Fruit fly (Drosophila melanogaster) whole organism, embryonic: ENCODE data around the gene CG3342.

Source experiments
- Aef1 ChIP-seq: fragments of 200-800 bp; sonication (Bioruptor generic); IDR thresholded peaks from 3 replicates; pipeline ENCODE4 v1.3.6; 2022; ENCODE audit warnings: missing biosample characterization, missing genetic modification characterization
- Asciz ChIP-seq: fragments of 200-800 bp; sonication (Bioruptor generic); optimal IDR thresholded peaks from 2 replicates; lab custom pipeline; 2017; ENCODE audit warnings: missing biosample characterization, mild to moderate bottlenecking, missing genetic modification characterization, missing genetic modification reagents
- Awh ChIP-seq: fragments of 200-800 bp; sonication (Bioruptor generic); IDR thresholded peaks from 2 replicates; pipeline ENCODE4, ENCODE4 v1.3.6; 2022; ENCODE audit warnings: missing biosample characterization, missing genetic modification characterization
- CG1024 ChIP-seq: fragments of 200-800 bp; sonication (Bioruptor generic); IDR thresholded peaks from 2 replicates; pipeline ENCODE4 v1.3.6; 2022; ENCODE audit warnings: missing biosample characterization, missing genetic modification characterization
- CG10267 ChIP-seq: fragments of 200-800 bp; sonication (Bioruptor generic); optimal IDR thresholded peaks from 2 replicates; lab custom pipeline; 2018; ENCODE audit warnings: missing biosample characterization, mild to moderate bottlenecking, missing genetic modification characterization, moderate library complexity
- CG10431 ChIP-seq: fragments of 200-800 bp; sonication (Bioruptor generic); optimal IDR thresholded peaks from 3 replicates; lab custom pipeline; 2018; ENCODE audit warnings: missing biosample characterization, mild to moderate bottlenecking, missing genetic modification characterization
- CG14710 ChIP-seq: fragments of 200-800 bp; sonication (Bioruptor generic); optimal IDR thresholded peaks from 3 replicates; lab custom pipeline; 2019; ENCODE audit warnings: missing biosample characterization, mild to moderate bottlenecking, missing genetic modification characterization, moderate library complexity
- CG16779 ChIP-seq: fragments of 200-800 bp; sonication (Bioruptor generic); IDR thresholded peaks from 2 replicates; pipeline ENCODE4 v1.3.6; 2022; ENCODE audit warnings: missing biosample characterization, missing genetic modification characterization
- CG18476 ChIP-seq: fragments of 200-800 bp; sonication (Bioruptor generic); optimal IDR thresholded peaks from 2 replicates; lab custom pipeline; 2016; ENCODE audit warnings: missing biosample characterization, mild to moderate bottlenecking, missing genetic modification characterization
- CG31388 ChIP-seq: fragments of 200-800 bp; sonication (Bioruptor generic); optimal IDR thresholded peaks from 2 replicates; lab custom pipeline; 2016; ENCODE audit warnings: missing biosample characterization, missing genetic modification characterization
- CG4617 ChIP-seq: fragments of 200-800 bp; sonication (Bioruptor generic); optimal IDR thresholded peaks from 3 replicates; lab custom pipeline; 2016; ENCODE audit warnings: missing biosample characterization, missing genetic modification characterization, borderline replicate concordance
- CG4854 ChIP-seq: fragments of 200-800 bp; sonication (Bioruptor generic); optimal IDR thresholded peaks from 2 replicates; lab custom pipeline; 2016; ENCODE audit warnings: missing biosample characterization, missing genetic modification characterization, inconsistent platforms
- CG5180 ChIP-seq: fragments of 200-800 bp; sonication (Bioruptor generic); optimal IDR thresholded peaks from 3 replicates; lab custom pipeline; 2017; ENCODE audit warnings: missing biosample characterization, missing genetic modification characterization, mild to moderate bottlenecking, moderate library complexity, missing genetic modification reagents
- CG5245 ChIP-seq: fragments of 200-800 bp; sonication (Bioruptor generic); optimal IDR thresholded peaks from 3 replicates; lab custom pipeline; 2016; ENCODE audit warnings: missing biosample characterization, missing genetic modification characterization
- CG6254 ChIP-seq: fragments of 200-800 bp; sonication (Bioruptor generic); optimal IDR thresholded peaks from 3 replicates; lab custom pipeline; 2017; ENCODE audit warnings: mild to moderate bottlenecking, missing biosample characterization, missing genetic modification reagents, missing genetic modification characterization
- CG6765 ChIP-seq: fragments of 200-800 bp; sonication (Bioruptor generic); optimal IDR thresholded peaks from 3 replicates; lab custom pipeline; 2017; ENCODE audit warnings: missing biosample characterization, mild to moderate bottlenecking, missing genetic modification characterization
- CG7928 ChIP-seq: fragments of 200-800 bp; sonication (Bioruptor generic); optimal IDR thresholded peaks from 2 replicates; lab custom pipeline; 2017; ENCODE audit warnings: missing biosample characterization, mild to moderate bottlenecking, missing genetic modification characterization
- CG8765 ChIP-seq: fragments of 200-800 bp; sonication (Bioruptor generic); IDR thresholded peaks from 2 replicates; pipeline ENCODE4 v1.3.6; 2022; ENCODE audit warnings: missing biosample characterization, missing genetic modification characterization
- CG8944 ChIP-seq: fragments of 200-800 bp; sonication (Bioruptor generic); optimal IDR thresholded peaks from 3 replicates; lab custom pipeline; 2016; ENCODE audit warnings: missing biosample characterization, missing genetic modification characterization
- D ChIP-seq, 2 experiments: fragments of 200-800 bp in 1 of 2; fragments of >200 bp in 1 of 2; sonication (Bioruptor generic) in 1 of 2; optimal IDR thresholded peaks; 2 replicates in 1 of 2; 3 replicates in 1 of 2; lab custom pipeline; 2017; ENCODE audit warnings: mild to moderate bottlenecking in 1 of 2, missing biosample characterization in 1 of 2, missing genetic modification characterization in 1 of 2, missing genetic modification reagents in 1 of 2
- D19B ChIP-seq: fragments of 200-800 bp; sonication (Bioruptor generic); optimal IDR thresholded peaks from 2 replicates; lab custom pipeline; 2017; ENCODE audit warnings: missing biosample characterization, mild to moderate bottlenecking, missing genetic modification characterization
- Dad ChIP-seq: fragments of 200-800 bp; sonication (Bioruptor generic); optimal IDR thresholded peaks from 3 replicates; lab custom pipeline; 2016; ENCODE audit warnings: missing biosample characterization, missing genetic modification characterization
- Ets97D ChIP-seq: fragments of 200-800 bp; sonication (Bioruptor generic); optimal IDR thresholded peaks from 3 replicates; lab custom pipeline; 2016; ENCODE audit warnings: missing biosample characterization, missing genetic modification characterization
- GATAe ChIP-seq: fragments of 200-800 bp; sonication (Bioruptor generic); conservative IDR thresholded peaks from 2 replicates; pipeline ENCODE4 v1.3.6; 2022; ENCODE audit warnings: missing biosample characterization, missing genetic modification characterization
- Hand ChIP-seq: fragments of 200-800 bp; sonication (Bioruptor generic); optimal IDR thresholded peaks from 2 replicates; lab custom pipeline; 2017; ENCODE audit warnings: mild to moderate bottlenecking, missing biosample characterization, missing genetic modification reagents, missing genetic modification characterization
- Kr ChIP-seq: fragments of 200-800 bp; sonication (Bioruptor generic); optimal IDR thresholded peaks from 2 replicates; lab custom pipeline; 2017; ENCODE audit warnings: missing biosample characterization, mild to moderate bottlenecking, missing genetic modification characterization
- Lhr ChIP-seq: fragments of 200-800 bp; sonication (Bioruptor generic); optimal IDR thresholded peaks from 3 replicates; lab custom pipeline; 2017; ENCODE audit warnings: mild to moderate bottlenecking, missing biosample characterization, missing genetic modification reagents, missing genetic modification characterization
- MBD-R2 ChIP-seq: fragments of 200-800 bp; sonication (Bioruptor generic); IDR thresholded peaks from 2 replicates; pipeline ENCODE4 v1.3.6; 2022; ENCODE audit warnings: missing biosample characterization, missing genetic modification characterization
- NC2α ChIP-seq: fragments of 200-800 bp; sonication (Bioruptor generic); optimal IDR thresholded peaks from 2 replicates; lab custom pipeline; 2016; ENCODE audit warnings: missing biosample characterization, missing genetic modification characterization
- Poxn ChIP-seq: fragments of 200-800 bp; sonication (Bioruptor generic); IDR thresholded peaks from 2 replicates; pipeline ENCODE4 v1.3.6; 2022; ENCODE audit warnings: missing biosample characterization, missing genetic modification characterization
- az2 ChIP-seq: fragments of 200-800 bp; sonication (Bioruptor generic); optimal IDR thresholded peaks from 3 replicates; lab custom pipeline; 2016; ENCODE audit warnings: missing biosample characterization, missing genetic modification characterization
- crol ChIP-seq: fragments of 200-800 bp; sonication (Bioruptor generic); IDR thresholded peaks from 2 replicates; pipeline ENCODE4 v1.3.6; 2022; ENCODE audit warnings: missing biosample characterization, missing genetic modification characterization
- crp ChIP-seq, 2 experiments: fragments of 200-800 bp; sonication (Bioruptor generic); optimal IDR thresholded peaks; 2 replicates in 1 of 2; 3 replicates in 1 of 2; lab custom pipeline; 2017; ENCODE audit warnings: missing biosample characterization in 2 of 2, missing genetic modification characterization in 2 of 2, mild to moderate bottlenecking in 1 of 2, moderate library complexity in 1 of 2
- fd3F ChIP-seq: fragments of 200-800 bp; sonication (Bioruptor generic); optimal IDR thresholded peaks from 2 replicates; lab custom pipeline; 2018; ENCODE audit warnings: missing biosample characterization, mild to moderate bottlenecking, missing genetic modification characterization, moderate library complexity
- gfzf ChIP-seq: fragments of 200-800 bp; sonication (Bioruptor generic); optimal IDR thresholded peaks from 2 replicates; lab custom pipeline; 2016; ENCODE audit warnings: missing biosample characterization, mild to moderate bottlenecking, missing genetic modification characterization, moderate library complexity
- hkb ChIP-seq, 2 experiments: fragments of 200-800 bp in 1 of 2; fragments of >200 bp in 1 of 2; sonication (Bioruptor generic) in 1 of 2; IDR thresholded peaks in 1 of 2; optimal IDR thresholded peaks in 1 of 2; 2 replicates each; pipeline versions ENCODE4 v1.3.6 to Lab custom; 2017 to 2022; ENCODE audit warnings: missing biosample characterization in 1 of 2, missing genetic modification characterization in 1 of 2
- jumu ChIP-seq: fragments of 200-800 bp; sonication (Bioruptor generic); optimal IDR thresholded peaks from 3 replicates; lab custom pipeline; 2016; ENCODE audit warnings: missing biosample characterization, missing genetic modification characterization
- ken ChIP-seq: fragments of 200-800 bp; sonication (Bioruptor generic); IDR thresholded peaks from 3 replicates; pipeline ENCODE4 v1.3.6; 2022; ENCODE audit warnings: missing biosample characterization, missing genetic modification characterization
- lab ChIP-seq: fragments of 200-800 bp; sonication (Bioruptor generic); optimal IDR thresholded peaks from 3 replicates; lab custom pipeline; 2017; ENCODE audit warnings: missing biosample characterization, missing genetic modification characterization, mild to moderate bottlenecking, moderate library complexity, missing genetic modification reagents
- oc ChIP-seq: fragments of 200-800 bp; sonication (Bioruptor generic); optimal IDR thresholded peaks from 2 replicates; lab custom pipeline; 2018; ENCODE audit warnings: missing biosample characterization, mild to moderate bottlenecking, missing genetic modification characterization, moderate library complexity
- pita ChIP-seq: fragments of 200-800 bp; sonication (Bioruptor generic); optimal IDR thresholded peaks from 2 replicates; lab custom pipeline; 2017; ENCODE audit warnings: missing biosample characterization, mild to moderate bottlenecking, missing genetic modification characterization
- scrt ChIP-seq: fragments of 200-800 bp; sonication (Bioruptor generic); optimal IDR thresholded peaks from 2 replicates; lab custom pipeline; 2018; ENCODE audit warnings: missing biosample characterization, mild to moderate bottlenecking, missing genetic modification characterization, moderate library complexity
- slbo ChIP-seq: fragments of 200-800 bp; sonication (Bioruptor generic); IDR thresholded peaks from 2 replicates; pipeline ENCODE4 v1.3.6; 2022; ENCODE audit warnings: missing biosample characterization, missing genetic modification characterization
- tap ChIP-seq: fragments of 200-800 bp; optimal IDR thresholded peaks from 3 replicates; lab custom pipeline; 2019; ENCODE audit warnings: missing biosample characterization, mild to moderate bottlenecking, missing genetic modification characterization, moderate library complexity
- tin ChIP-seq: fragments of 200-800 bp; sonication (Bioruptor generic); optimal IDR thresholded peaks from 3 replicates; lab custom pipeline; 2016; ENCODE audit warnings: missing biosample characterization, missing genetic modification characterization
- unpg ChIP-seq: fragments of 200-800 bp; sonication (Bioruptor generic); optimal IDR thresholded peaks from 3 replicates; lab custom pipeline; 2018; ENCODE audit warnings: missing biosample characterization, mild to moderate bottlenecking, missing genetic modification characterization, moderate library complexity
- wdn ChIP-seq: fragments of 200-800 bp; sonication (Bioruptor generic); IDR thresholded peaks from 2 replicates; pipeline ENCODE4 v1.3.6; 2022; ENCODE audit warnings: missing biosample characterization, missing genetic modification characterization
- z ChIP-seq: fragments of 200-800 bp; sonication (Bioruptor generic); IDR thresholded peaks from 3 replicates; pipeline ENCODE4 v1.3.6; 2022; ENCODE audit warnings: missing biosample characterization, missing genetic modification characterization

CG3342 gene

dm6 chrX:6571234-6571915 lies 43.7 kb upstream of the CG3342 start (continued):
- TF ChIP-seq D (optimal IDR thresholded peaks at IDR 0.05; lab: Kevin White, UChicago), result no peak
- TF ChIP-seq D (GFP tag; optimal IDR thresholded peaks at IDR 0.05; lab: Kevin White, UChicago), result peak; percentile 95
- TF ChIP-seq hkb (optimal IDR thresholded peaks at IDR 0.05; lab: Kevin White, UChicago), result no peak
- TF ChIP-seq hkb (GFP tag; IDR thresholded peaks at IDR 0.05; lab: Robert Waterston, UW), result peak; percentile 92
- peak; percentile 72 for TF ChIP-seq CG18476
- TF ChIP-seq CG10267 (tag; lab: Kevin White, UChicago), result peak; percentile 90
- peak; percentile 64 for TF ChIP-seq Aef1
- TF ChIP-seq tin, result peak; percentile 84
- 0 out of 2 replicates have a peak, but pooled peaks have one; percentile 24 for TF ChIP-seq wdn (GFP tag; lab: Robert Waterston, UW)
- TF ChIP-seq CG4617 (GFP tag; lab: Kevin White, UChicago), result peak; percentile 59
- peak; percentile 76 for TF ChIP-seq scrt (GFP tag; lab: Kevin White, UChicago)
- no peak for TF ChIP-seq NC2α (GFP tag; lab: Kevin White, UChicago)
- TF ChIP-seq slbo, result peak; percentile 69
- peak; percentile 49 for TF ChIP-seq CG4854 (GFP tag; lab: Kevin White, UChicago)
- TF ChIP-seq GATAe (GFP tag; lab: Robert Waterston, UW), result no peak
- TF ChIP-seq Lhr (GFP tag; lab: Kevin White, UChicago), result peak; percentile 80
- TF ChIP-seq CG1024 (GFP tag; lab: Robert Waterston, UW), result peak; percentile 48; the same call in 1 of the 2 replicates
- peak; percentile 35 for TF ChIP-seq CG6765 (GFP tag; lab: Kevin White, UChicago)
- peak; percentile 61 for TF ChIP-seq CG31388
- peak in 1 of 2 experiments; percentile 51 for TF ChIP-seq crp (GFP tag; optimal IDR thresholded peaks at IDR 0.05; lab: Kevin White, UChicago)
- TF ChIP-seq CG5245 (GFP tag; lab: Kevin White, UChicago), result peak; percentile 71
- no peak for TF ChIP-seq Ets97D
- TF ChIP-seq Kr, result no peak
- peak; percentile 82 for TF ChIP-seq CG5180
- TF ChIP-seq CG8944 (GFP tag; lab: Kevin White, UChicago), result peak; percentile 13
- peak; percentile 66 for TF ChIP-seq Awh (GFP tag; lab: Robert Waterston, UW)
- TF ChIP-seq Hand, result peak; percentile 62
- TF ChIP-seq D19B (GFP tag; lab: Kevin White, UChicago), result peak; percentile 42
- peak; percentile 31; the same call in 1 of the 2 replicates for TF ChIP-seq CG8765
- TF ChIP-seq jumu (GFP tag; lab: Kevin White, UChicago), result peak; percentile 20
- TF ChIP-seq pita (GFP tag; lab: Kevin White, UChicago), result no peak
- TF ChIP-seq Dad (GFP tag; lab: Kevin White, UChicago), result peak; percentile 18
- TF ChIP-seq ken (GFP tag; lab: Robert Waterston, UW), result peak; percentile 76
- TF ChIP-seq Poxn (GFP tag; lab: Robert Waterston, UW), result no peak
- peak; percentile 35 for TF ChIP-seq CG7928
- TF ChIP-seq az2, result peak; percentile 85
- peak; percentile 90 for TF ChIP-seq unpg (GFP tag; lab: Kevin White, UChicago)
- TF ChIP-seq gfzf (GFP tag; lab: Kevin White, UChicago), result no peak
- TF ChIP-seq MBD-R2, result peak; percentile 33; the same call in 1 of the 2 replicates
- peak; percentile 85 for TF ChIP-seq tap (tag; lab: Kevin White, UChicago)
- peak; percentile 84 for TF ChIP-seq lab (GFP tag; lab: Kevin White, UChicago)
- TF ChIP-seq fd3F (GFP tag; lab: Kevin White, UChicago), result peak; percentile 65
- TF ChIP-seq CG14710, result peak; percentile 94
- peak; percentile 90 for TF ChIP-seq CG6254 (GFP tag; lab: Kevin White, UChicago)
- TF ChIP-seq oc (tag; lab: Kevin White, UChicago), result peak; percentile 87
- no peak for TF ChIP-seq CG16779
- TF ChIP-seq CG10431 (GFP tag; lab: Kevin White, UChicago), result peak; percentile 78
- TF ChIP-seq crol (GFP tag; lab: Robert Waterston, UW), result peak; percentile 46
- no peak for TF ChIP-seq z (GFP tag; lab: Robert Waterston, UW)
- TF ChIP-seq Asciz (GFP tag; lab: Kevin White, UChicago), result peak; percentile 88
